Fruit fly (Drosophila melanogaster): ENCODE data around the gene myd.

Gene myd

dm6 chr3R:19162135-19162616, 18.3 kb upstream of the myd start, which contains the start of the genes CG42359 and Nsun5 (continued):
- peak in 1 of 2 experiments; percentile 63 for TF ChIP-seq Eip74EF (GFP tag; optimal IDR thresholded peaks at IDR 0.05)
- peak; percentile 100 for TF ChIP-seq D19B (GFP tag; optimal IDR thresholded peaks at IDR 0.05)
- peak; percentile 57 for TF ChIP-seq CG6654 (GFP tag; optimal IDR thresholded peaks at IDR 0.05)
- peak; percentile 96 for TF ChIP-seq CG14710 (tag; optimal IDR thresholded peaks at IDR 0.05)
- TF ChIP-seq Hr78 (GFP tag; optimal IDR thresholded peaks at IDR 0.05) = peak in 1 of 2 experiments; percentile 41
- peak; percentile 10 for TF ChIP-seq fd64A (GFP tag; optimal IDR thresholded peaks at IDR 0.05)
- TF ChIP-seq CoRest (tag; optimal IDR thresholded peaks at IDR 0.05) = peak; percentile 90
- peak; percentile 88 for TF ChIP-seq CG9797 (GFP tag; optimal IDR thresholded peaks at IDR 0.05)
- peak; percentile 87 for TF ChIP-seq crc (GFP tag; optimal IDR thresholded peaks at IDR 0.05)
- TF ChIP-seq CG6272 (GFP tag; IDR thresholded peaks at IDR 0.05) = peak; percentile 82
- TF ChIP-seq CG17359 (tag; optimal IDR thresholded peaks at IDR 0.05) = peak; percentile 90
- peak; percentile 93 for TF ChIP-seq CG8924 (tag; optimal IDR thresholded peaks at IDR 0.05)
- peak; percentile 91 for TF ChIP-seq Xrp1 (GFP tag; IDR thresholded peaks at IDR 0.05)
- peak; percentile 85 for TF ChIP-seq CG4404 (GFP tag; IDR thresholded peaks at IDR 0.05)
- TF ChIP-seq Opbp (GFP tag; IDR thresholded peaks at IDR 0.05; ENCODE audit: partially characterized antibody) = peak; percentile 82
- TF ChIP-seq kay (GFP tag; optimal IDR thresholded peaks at IDR 0.05) = peak; percentile 72
- TF ChIP-seq org-1 (GFP tag; optimal IDR thresholded peaks at IDR 0.05) = peak; percentile 67
- TF ChIP-seq slbo (GFP tag; IDR thresholded peaks at IDR 0.05) = peak; percentile 95
- TF ChIP-seq Hand (GFP tag; optimal IDR thresholded peaks at IDR 0.05) = peak; percentile 48
- peak; percentile 70 for TF ChIP-seq croc (GFP tag; conservative IDR thresholded peaks at IDR 0.05)
- TF ChIP-seq aop (GFP tag; IDR thresholded peaks at IDR 0.05) = peak; percentile 61; the same call in 1 of the 2 replicates
- TF ChIP-seq CG7786 (GFP tag; optimal IDR thresholded peaks at IDR 0.05) = peak; percentile 89
- TF ChIP-seq Tbp (GFP tag; optimal IDR thresholded peaks at IDR 0.05) = no peak
- TF ChIP-seq bowl (GFP tag; IDR thresholded peaks at IDR 0.05) = no peak
- TF ChIP-seq CG3065 (GFP tag; optimal IDR thresholded peaks at IDR 0.05) = peak; percentile 79
- TF ChIP-seq CG6175 (GFP tag; IDR thresholded peaks at IDR 0.05) = peak; percentile 78
- peak; percentile 72 for TF ChIP-seq cas (GFP tag; IDR thresholded peaks at IDR 0.05)
- peak; percentile 86 for TF ChIP-seq fd96Cb (tag; optimal IDR thresholded peaks at IDR 0.05)
- peak; percentile 89 for TF ChIP-seq ken (GFP tag; IDR thresholded peaks at IDR 0.05)
- peak; percentile 62; the same call in 1 of the 2 replicates for TF ChIP-seq danr (GFP tag; IDR thresholded peaks at IDR 0.05)
- peak; percentile 90 for TF ChIP-seq CG4617 (GFP tag; optimal IDR thresholded peaks at IDR 0.05; ENCODE audit: borderline replicate concordance)
- TF ChIP-seq Ptx1 (GFP tag; IDR thresholded peaks at IDR 0.05) = peak; percentile 92
- peak; percentile 71; the same call in 1 of the 2 replicates for TF ChIP-seq peb (GFP tag; IDR thresholded peaks at IDR 0.05)
- TF ChIP-seq E2f2 (GFP tag; IDR thresholded peaks at IDR 0.05) = peak; percentile 98
- no peak for TF ChIP-seq abd-A (tag; optimal IDR thresholded peaks at IDR 0.05)
- peak; percentile 35; the same call in 1 of the 2 replicates for TF ChIP-seq GATAe (GFP tag; conservative IDR thresholded peaks at IDR 0.05)
- TF ChIP-seq CG13424 (tag; optimal IDR thresholded peaks at IDR 0.05) = peak; percentile 88
- TF ChIP-seq stc (GFP tag; IDR thresholded peaks at IDR 0.05) = peak; percentile 85
- TF ChIP-seq Lpt (GFP tag; optimal IDR thresholded peaks at IDR 0.05) = no peak
- peak; percentile 90 for TF ChIP-seq Aef1 (GFP tag; IDR thresholded peaks at IDR 0.05)
- TF ChIP-seq dimm (GFP tag; IDR thresholded peaks at IDR 0.05) = peak; percentile 51; the same call in 1 of the 2 replicates
- peak; percentile 86 for TF ChIP-seq CG11398 (GFP tag; optimal IDR thresholded peaks at IDR 0.05)
- TF ChIP-seq jing (GFP tag; optimal IDR thresholded peaks at IDR 0.05) = peak; percentile 75
- peak; percentile 71 for TF ChIP-seq gcm (GFP tag; optimal IDR thresholded peaks at IDR 0.05)
- TF ChIP-seq Atf3 (GFP tag; optimal IDR thresholded peaks at IDR 0.05) = peak; percentile 82
- peak; percentile 84 for TF ChIP-seq lmd (GFP tag; IDR thresholded peaks at IDR 0.05)
- peak; percentile 80 for TF ChIP-seq CG3995 (GFP tag; optimal IDR thresholded peaks at IDR 0.05)
- peak; percentile 96 for TF ChIP-seq lilli (GFP tag; optimal IDR thresholded peaks at IDR 0.05)
- TF ChIP-seq Bdp1 (GFP tag; optimal IDR thresholded peaks at IDR 0.05) = peak; percentile 82
- peak; percentile 88 for TF ChIP-seq CG9817 (tag; optimal IDR thresholded peaks at IDR 0.05)
- peak; percentile 57; the same call in 1 of the 2 replicates for TF ChIP-seq CG4360 (GFP tag; IDR thresholded peaks at IDR 0.05)
